Worm (Caenorhabditis elegans) whole organism, L1 larva: ENCODE results near the gene jmjd-3.2.

Source experiments
- hlh-4 ChIP-seq: sonication (generic microtip); optimal IDR thresholded peaks from 2 replicates; lab custom pipeline; 2016; ENCODE audit warnings: mild to moderate bottlenecking, missing genetic modification characterization, missing compliant biosample characterization
- lir-3 ChIP-seq: sonication (generic microtip); optimal IDR thresholded peaks from 2 replicates; lab custom pipeline; 2016; ENCODE audit warnings: mild to moderate bottlenecking, missing genetic modification characterization, moderate library complexity, missing compliant biosample characterization; ENCODE audit not compliant: poor library complexity
- pqm-1 ChIP-seq: sonication (generic microtip); optimal IDR thresholded peaks from 3 replicates; lab custom pipeline; 2017; ENCODE audit warnings: missing biosample characterization, missing genetic modification characterization
- ztf-11 ChIP-seq, 2 experiments: sonication (generic microtip); optimal IDR thresholded peaks; 2 replicates each; lab custom pipeline; 2016 to 2017; ENCODE audit warnings: missing genetic modification characterization in 2 of 2, missing biosample characterization in 1 of 2, missing compliant biosample characterization in 1 of 2

DNA sequence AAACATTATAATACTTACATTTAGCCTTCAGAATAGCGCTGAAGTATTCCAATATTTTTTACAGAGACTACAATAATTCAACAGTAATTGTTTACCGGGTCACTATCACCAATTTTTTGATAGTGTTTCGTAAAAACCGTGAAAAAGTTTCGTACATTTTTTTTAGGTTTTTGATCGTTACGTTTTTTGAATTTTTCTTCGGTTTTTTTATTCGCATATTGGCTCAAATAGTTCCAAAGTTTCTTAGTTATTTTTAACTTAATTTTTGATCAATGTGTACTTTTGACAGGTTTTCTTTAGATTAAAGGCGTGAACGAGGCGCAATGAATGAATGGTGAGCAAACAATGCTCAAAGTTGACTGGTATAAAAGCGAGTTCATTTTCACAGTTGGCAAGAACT lies 24.9 kb upstream of the jmjd-3.2 start, which contains the start of gene fipr-3:
- TF ChIP-seq lir-3 (tag; lab: Kevin White, UChicago) (no peak), hlh-4 (tag; lab: Kevin White, UChicago) (no peak), pqm-1 (tag; lab: Kevin White, UChicago) (no peak), ztf-11 (tag; optimal IDR thresholded peaks at IDR 0.05; lab: Kevin White, UChicago) (no peak)
